Worm (Caenorhabditis elegans): Measurements from ENCODE around the gene M151.10.

M151.10 gene

DNA sequence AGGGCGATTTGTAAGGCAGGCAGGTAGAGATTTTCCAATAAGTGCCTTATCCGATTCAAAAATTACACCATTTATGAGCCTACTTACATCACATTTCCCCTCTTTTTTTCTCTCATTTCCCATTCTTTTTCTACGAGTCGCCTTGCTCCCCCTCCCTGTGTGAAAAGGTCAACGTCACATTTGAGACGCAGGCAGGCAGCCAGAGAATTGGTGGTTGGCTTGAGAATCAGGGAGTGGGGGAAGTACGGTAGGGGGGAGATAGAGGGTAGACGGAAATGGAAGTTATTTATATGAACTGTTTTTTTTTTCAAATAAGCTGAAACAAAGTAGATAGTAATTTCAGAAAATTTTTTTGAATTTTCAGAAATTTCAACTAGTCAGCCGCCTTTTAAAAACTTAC, 23.5 kb downstream of the M151.10 start:
- peak; percentile 42 for TF ChIP-seq xbp-1 (tag; optimal IDR thresholded peaks at IDR 0.05)
- no peak for TF ChIP-seq mef-2 (tag; optimal IDR thresholded peaks at IDR 0.05)
- no peak for TF ChIP-seq ces-1 (GFP tag; optimal IDR thresholded peaks at IDR 0.05)

DNA sequence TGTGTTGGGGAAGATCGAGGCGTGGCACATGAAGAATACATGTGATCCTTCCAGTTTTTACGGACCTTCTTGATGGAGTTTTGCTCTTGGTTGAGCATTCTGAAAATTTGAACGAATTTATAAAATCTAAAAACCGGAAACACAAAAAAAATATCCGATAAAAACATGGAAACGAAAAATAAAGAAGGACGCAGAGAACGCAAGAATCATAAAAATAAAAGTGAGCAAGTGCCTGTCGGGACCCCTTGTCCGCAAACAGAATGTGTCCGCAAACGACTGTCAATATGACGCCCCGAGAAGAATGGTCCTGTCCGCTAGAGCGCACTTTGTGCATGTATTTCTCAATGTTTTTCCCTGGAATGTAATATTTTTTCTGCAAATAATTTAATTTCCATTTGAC, 30.3 kb downstream of the M151.10 start, which contains the start of gene Y49F6A.5:
Gene Y49F6A.5, minus strand, starts transcription at position 101 of the 400 bp plus-strand sequence.
- TF ChIP-seq irx-1 (tag; optimal IDR thresholded peaks at IDR 0.05) = no peak
- TF ChIP-seq pqm-1 (tag; optimal IDR thresholded peaks at IDR 0.05) = no peak
- no peak for TF ChIP-seq pag-3 (tag; optimal IDR thresholded peaks at IDR 0.05; ENCODE audit: borderline replicate concordance, insufficient read depth)
- TF ChIP-seq blmp-1 (tag; optimal IDR thresholded peaks at IDR 0.05) = no peak
- TF ChIP-seq fkh-4 (tag; optimal IDR thresholded peaks at IDR 0.05; ENCODE audit: borderline replicate concordance) = no peak
- TF ChIP-seq nhr-20 (tag; optimal IDR thresholded peaks at IDR 0.05) = no peak
- TF ChIP-seq Y116A8C.19 (tag; optimal IDR thresholded peaks at IDR 0.05; ENCODE audit: borderline replicate concordance) = no peak
- TF ChIP-seq snu-23 (GFP tag; optimal IDR thresholded peaks at IDR 0.05) = no peak
- no peak for TF ChIP-seq unc-130 (tag; optimal IDR thresholded peaks at IDR 0.05)
- no peak for TF ChIP-seq alr-1 (tag; optimal IDR thresholded peaks at IDR 0.05; ENCODE audit: borderline replicate concordance)
- TF ChIP-seq lin-14 (GFP tag; optimal IDR thresholded peaks at IDR 0.05) = no peak

DNA sequence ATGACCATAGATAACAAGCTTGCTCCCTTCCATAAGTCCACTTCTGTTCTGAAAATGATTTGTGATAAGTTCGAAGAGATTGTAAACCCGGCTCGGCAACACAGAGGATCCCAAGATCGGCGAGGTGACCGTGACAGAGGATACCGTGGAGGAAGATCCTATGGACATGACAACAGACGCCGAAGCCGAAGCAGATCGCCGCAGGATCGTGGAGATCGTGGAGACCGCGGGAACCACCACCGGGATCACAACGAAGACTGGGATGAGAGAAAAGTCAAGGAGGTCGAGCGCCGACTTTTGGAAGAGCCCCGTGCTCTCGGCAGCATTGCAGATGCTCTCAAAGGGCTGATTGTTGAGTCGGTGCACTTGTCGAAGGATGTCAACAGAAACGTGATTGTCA, 35.5 kb downstream of the M151.10 start:
- TF ChIP-seq rnt-1 (tag; optimal IDR thresholded peaks at IDR 0.05) (no peak), egl-27 (tag; optimal IDR thresholded peaks at IDR 0.05) (no peak), nhr-85 (tag) (no peak), nhr-12 (tag; optimal IDR thresholded peaks at IDR 0.05) (no peak), ceh-63 (GFP tag; optimal IDR thresholded peaks at IDR 0.05) (no peak), sup-37 (GFP tag; optimal IDR thresholded peaks at IDR 0.05) (no peak), pqm-1 (tag; optimal IDR thresholded peaks at IDR 0.05) (no peak), pag-3 (tag; optimal IDR thresholded peaks at IDR 0.05; ENCODE audit: borderline replicate concordance, insufficient read depth) (no peak), efl-3 (GFP tag; optimal IDR thresholded peaks at IDR 0.05) (no peak), jun-1 (tag; optimal IDR thresholded peaks at IDR 0.05) (no peak), nhr-77 (tag; optimal IDR thresholded peaks at IDR 0.05) (no peak), ztf-4 (tag; optimal IDR thresholded peaks at IDR 0.05) (no peak), pax-3 (tag; optimal IDR thresholded peaks at IDR 0.05) (no peak), lin-14 (GFP tag; optimal IDR thresholded peaks at IDR 0.05) (no peak), zip-4 (GFP tag; optimal IDR thresholded peaks at IDR 0.05) (no peak), nhr-47 (tag; optimal IDR thresholded peaks at IDR 0.05) (no peak), skn-1 (tag; optimal IDR thresholded peaks at IDR 0.05) (no peak), hlh-17 (GFP tag; optimal IDR thresholded peaks at IDR 0.05; ENCODE audit: borderline replicate concordance) (no peak), lir-3 (tag; optimal IDR thresholded peaks at IDR 0.05; ENCODE audit: poor library complexity) (no peak), nhr-11 (tag; optimal IDR thresholded peaks at IDR 0.05) (no peak)

DNA sequence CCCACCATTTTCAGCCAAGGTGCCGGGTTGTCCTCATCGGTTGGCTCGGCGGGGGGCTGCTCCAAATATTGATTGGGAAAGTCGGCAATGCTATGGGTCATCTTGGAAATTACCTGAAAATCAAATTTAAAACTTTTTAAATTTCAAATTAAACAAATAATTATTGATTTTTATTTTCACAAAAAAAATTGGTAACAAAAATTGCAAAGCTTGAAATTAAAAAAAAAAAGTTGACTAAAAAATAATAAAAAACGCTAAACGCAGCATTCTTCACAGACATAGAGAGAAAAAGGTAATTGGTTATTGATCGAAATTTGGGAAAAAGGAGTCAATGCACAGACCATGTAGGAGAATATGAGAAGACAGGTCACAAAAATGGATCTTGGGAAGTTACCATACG, 41.4 kb downstream of the M151.10 start, which contains the start of gene Y49F6A.11:
Gene Y49F6A.11, minus strand, starts transcription at position 101 of the 400 bp plus-strand sequence.
- no peak for TF ChIP-seq unc-86 (tag; optimal IDR thresholded peaks at IDR 0.05)
- no peak for TF ChIP-seq nhr-28 (tag; optimal IDR thresholded peaks at IDR 0.05)
- no peak for TF ChIP-seq swsn-7 (tag; optimal IDR thresholded peaks at IDR 0.05)
- no peak for TF ChIP-seq tlp-1 (tag; optimal IDR thresholded peaks at IDR 0.05)
- TF ChIP-seq fos-1 (tag; optimal IDR thresholded peaks at IDR 0.05) = no peak
- no peak for TF ChIP-seq ces-1 (GFP tag; optimal IDR thresholded peaks at IDR 0.05)
- no peak for TF ChIP-seq unc-62 (GFP tag; optimal IDR thresholded peaks at IDR 0.05)
- TF ChIP-seq unc-98 (GFP tag; IDR thresholded peaks at IDR 0.05) = no peak
- TF ChIP-seq elt-3 (tag; optimal IDR thresholded peaks at IDR 0.05) = no peak
- TF ChIP-seq lsy-2 (tag; optimal IDR thresholded peaks at IDR 0.05) = no peak
- no peak for TF ChIP-seq aly-2 (tag; optimal IDR thresholded peaks at IDR 0.05)
- TF ChIP-seq blmp-1 (tag; optimal IDR thresholded peaks at IDR 0.05) = no peak
- TF ChIP-seq efl-3 (GFP tag; optimal IDR thresholded peaks at IDR 0.05) = no peak
